Fruit fly (Drosophila melanogaster): ENCODE measurements around the gene CG33339.

Gene CG33339

dm6 chr3R:24348420-24349190, 13.0 kb upstream of the CG33339 start, which contains the start of the genes CG5746 and CG6454 (continued):
- peak; percentile 44 for TF ChIP-seq al (GFP tag; IDR thresholded peaks at IDR 0.05)
- no peak for TF ChIP-seq Hr39 (optimal IDR thresholded peaks at IDR 0.05)
- TF ChIP-seq jigr1 (GFP tag; IDR thresholded peaks at IDR 0.05): peak; percentile 34; the same call in 1 of the 3 replicates
- no peak for TF ChIP-seq CG12071 (GFP tag; optimal IDR thresholded peaks at IDR 0.05)
- TF ChIP-seq bigmax (GFP tag; optimal IDR thresholded peaks at IDR 0.05): no peak
- no peak for TF ChIP-seq C15 (GFP tag; IDR thresholded peaks at IDR 0.05)
- TF ChIP-seq bab2 (GFP tag; optimal IDR thresholded peaks at IDR 0.05): peak; percentile 59
- TF ChIP-seq CG16815 (GFP tag; optimal IDR thresholded peaks at IDR 0.05): peak; percentile 43
- TF ChIP-seq HmgZ (tag; optimal IDR thresholded peaks at IDR 0.05): peak; percentile 58
- TF ChIP-seq mirr (GFP tag; optimal IDR thresholded peaks at IDR 0.05): no peak
- 0 out of 2 replicates have a peak, but pooled peaks have one; percentile 33 for TF ChIP-seq CG3847 (GFP tag; IDR thresholded peaks at IDR 0.05)
- peak; percentile 31; the same call in 1 of the 2 replicates for TF ChIP-seq CG8765 (GFP tag; IDR thresholded peaks at IDR 0.05)
- no peak for TF ChIP-seq CG4404 (GFP tag; IDR thresholded peaks at IDR 0.05)
- peak; percentile 72 for TF ChIP-seq CG8924 (tag; optimal IDR thresholded peaks at IDR 0.05)
- peak; percentile 42 for TF ChIP-seq CG11247 (GFP tag; IDR thresholded peaks at IDR 0.05)
- peak; percentile 28 for TF ChIP-seq Side (GFP tag; optimal IDR thresholded peaks at IDR 0.05)
- TF ChIP-seq az2 (GFP tag; optimal IDR thresholded peaks at IDR 0.05): peak; percentile 48
- peak; percentile 16 for TF ChIP-seq NC2β (GFP tag; optimal IDR thresholded peaks at IDR 0.05)
- TF ChIP-seq onecut (GFP tag; IDR thresholded peaks at IDR 0.05): peak; percentile 100
- TF ChIP-seq CG12769 (tag; optimal IDR thresholded peaks at IDR 0.05): no peak
- TF ChIP-seq CG9797 (GFP tag; optimal IDR thresholded peaks at IDR 0.05): peak; percentile 61
- TF ChIP-seq CG9817 (tag; optimal IDR thresholded peaks at IDR 0.05): no peak
- no peak for TF ChIP-seq CG3281 (GFP tag; optimal IDR thresholded peaks at IDR 0.05)
- no peak for TF ChIP-seq ac (GFP tag; optimal IDR thresholded peaks at IDR 0.05)
- no peak for TF ChIP-seq HLHmδ (GFP tag; optimal IDR thresholded peaks at IDR 0.05)
- TF ChIP-seq CG17568 (GFP tag; optimal IDR thresholded peaks at IDR 0.05): no peak
- peak; percentile 26; the same call in 1 of the 2 replicates for TF ChIP-seq sisA (GFP tag; IDR thresholded peaks at IDR 0.05)
- peak; percentile 18 for TF ChIP-seq Camta (GFP tag; optimal IDR thresholded peaks at IDR 0.05)
- no peak for TF ChIP-seq HLH4C (GFP tag; IDR thresholded peaks at IDR 0.05; ENCODE audit: partially characterized antibody)
- no peak for TF ChIP-seq MTF-1 (GFP tag; optimal IDR thresholded peaks at IDR 0.05; ENCODE audit: borderline replicate concordance)
- TF ChIP-seq Myb (GFP tag; optimal IDR thresholded peaks at IDR 0.05): peak; percentile 48
- peak; percentile 55 for TF ChIP-seq CG4820 (GFP tag; optimal IDR thresholded peaks at IDR 0.05)
- peak; percentile 64 for TF ChIP-seq CG12155 (GFP tag; optimal IDR thresholded peaks at IDR 0.05)
- TF ChIP-seq D (optimal IDR thresholded peaks at IDR 0.05): no peak
- no peak for TF ChIP-seq D (GFP tag; optimal IDR thresholded peaks at IDR 0.05)
- peak; percentile 72 for TF ChIP-seq CG17829 (tag; optimal IDR thresholded peaks at IDR 0.05)
- TF ChIP-seq wek (GFP tag; optimal IDR thresholded peaks at IDR 0.05): no peak
- TF ChIP-seq Rx (GFP tag; IDR thresholded peaks at IDR 0.05): peak; percentile 31; the same call in 1 of the 2 replicates
- peak; percentile 55 for TF ChIP-seq CG2116 (GFP tag; optimal IDR thresholded peaks at IDR 0.05)
- TF ChIP-seq unc-4 (GFP tag; IDR thresholded peaks at IDR 0.05; ENCODE audit: partially characterized antibody): no peak
- peak; percentile 61 for TF ChIP-seq jumu (GFP tag; optimal IDR thresholded peaks at IDR 0.05)
- TF ChIP-seq amos (GFP tag; IDR thresholded peaks at IDR 0.05; ENCODE audit: partially characterized antibody): no peak
- TF ChIP-seq sd (tag; optimal IDR thresholded peaks at IDR 0.05): no peak
- TF ChIP-seq BEAF-32 (GFP tag; optimal IDR thresholded peaks at IDR 0.05): peak; percentile 44
- TF ChIP-seq tio (GFP tag; optimal IDR thresholded peaks at IDR 0.05): no peak
- no peak for TF ChIP-seq BtbVII (GFP tag; optimal IDR thresholded peaks at IDR 0.05)
- TF ChIP-seq CG13296 (GFP tag; optimal IDR thresholded peaks at IDR 0.05): no peak
- no peak for TF ChIP-seq cad (GFP tag; optimal IDR thresholded peaks at IDR 0.05)
- no peak for TF ChIP-seq ssp (GFP tag; IDR thresholded peaks at IDR 0.05)
- no peak for TF ChIP-seq mld (GFP tag; IDR thresholded peaks at IDR 0.05; ENCODE audit: partially characterized antibody)

All from whole organism, embryonic.